Worm (Caenorhabditis elegans): ENCODE data around the gene eral-1.

The eral-1 gene

ce11 chrII:9617039-9617901, 27.7 kb upstream of the eral-1 start, which contains the start of gene hal-3 (continued):
- TF ChIP-seq ceh-91 (GFP tag; IDR thresholded peaks at IDR 0.05): no peak
- TF ChIP-seq Y53G8AR.9 (GFP tag; conservative IDR thresholded peaks at IDR 0.05): peak; percentile 73; the same call in 1 of the 2 replicates
- no peak for TF ChIP-seq madf-3 (GFP tag; IDR thresholded peaks at IDR 0.05)
- peak; percentile 77 for TF ChIP-seq ama-1 (optimal IDR thresholded peaks at IDR 0.05)
- TF ChIP-seq ama-1 (GFP tag; optimal IDR thresholded peaks at IDR 0.05): no peak
- peak; percentile 52; the same call in 1 of the 2 replicates for TF ChIP-seq ztf-25 (GFP tag; IDR thresholded peaks at IDR 0.05)
- TF ChIP-seq him-1 (tag; optimal IDR thresholded peaks at IDR 0.05): peak; percentile 23
- no peak for TF ChIP-seq die-1 (tag; optimal IDR thresholded peaks at IDR 0.05)
- no peak for TF ChIP-seq ceh-58 (GFP tag; IDR thresholded peaks at IDR 0.05)
- TF ChIP-seq cebp-2 (GFP tag; IDR thresholded peaks at IDR 0.05): 0 out of 2 replicates have a peak, but pooled peaks have one; percentile 59
- TF ChIP-seq rcor-1 (GFP tag; IDR thresholded peaks at IDR 0.05): no peak
- TF ChIP-seq C06A6.2 (GFP tag; conservative IDR thresholded peaks at IDR 0.05): no peak
- TF ChIP-seq dpl-1 (GFP tag; optimal IDR thresholded peaks at IDR 0.05): no peak
- peak; percentile 22 for TF ChIP-seq F52B5.7 (tag; optimal IDR thresholded peaks at IDR 0.05)
- peak; percentile 55 for TF ChIP-seq dpff-1 (tag; optimal IDR thresholded peaks at IDR 0.05)
- peak; percentile 46 for TF ChIP-seq ceh-79 (tag; optimal IDR thresholded peaks at IDR 0.05)
- TF ChIP-seq tbx-9 (tag; optimal IDR thresholded peaks at IDR 0.05; ENCODE audit: borderline replicate concordance): no peak
- TF ChIP-seq let-607 (tag; optimal IDR thresholded peaks at IDR 0.05): peak in 1 of 2 experiments; percentile 56
- no peak for TF ChIP-seq unc-62 (GFP tag; optimal IDR thresholded peaks at IDR 0.05)
- no peak for TF ChIP-seq zim-3 (tag; optimal IDR thresholded peaks at IDR 0.05)
- TF ChIP-seq B0261.1 (tag; optimal IDR thresholded peaks at IDR 0.05): no peak
- peak; percentile 36 for TF ChIP-seq ZK185.1 (tag; optimal IDR thresholded peaks at IDR 0.05; ENCODE audit: poor library complexity, severe bottlenecking)
- no peak for TF ChIP-seq C17E4.6 (GFP tag; IDR thresholded peaks at IDR 0.05)
- peak; percentile 60 for TF ChIP-seq lsl-1 (GFP tag; optimal IDR thresholded peaks at IDR 0.05)
- peak; percentile 61 for TF ChIP-seq F10E7.11 (tag; optimal IDR thresholded peaks at IDR 0.05)

DNA sequence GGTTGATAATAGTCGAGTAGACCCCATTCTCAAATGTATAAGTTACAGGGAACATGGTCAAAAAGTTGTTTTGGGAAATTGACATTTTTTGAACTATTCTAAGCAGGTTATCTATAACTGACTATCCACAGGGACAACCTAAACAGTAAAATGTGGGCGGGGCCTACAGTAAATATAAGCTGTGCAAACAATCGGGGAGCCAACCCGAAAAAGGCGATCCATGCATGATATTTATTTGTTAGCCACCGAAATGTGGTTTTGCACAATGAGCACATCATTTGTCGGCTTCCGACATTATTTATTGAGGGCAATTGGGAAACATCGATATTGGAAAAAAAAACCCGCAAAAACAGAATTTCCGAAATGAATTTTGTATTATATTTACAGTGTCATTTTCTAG, 25.2 kb upstream of the eral-1 start, which contains the start of gene hlh-6:
TSS of gene hlh-6 (minus strand) at position 101 of the 400 bp plus-strand sequence.
- TF ChIP-seq gei-17 (GFP tag; optimal IDR thresholded peaks at IDR 0.05): no peak
- no peak for TF ChIP-seq nhr-90 (tag; optimal IDR thresholded peaks at IDR 0.05)
- TF ChIP-seq nfya-2 (GFP tag; IDR thresholded peaks at IDR 0.05): no peak
- TF ChIP-seq madf-8 (GFP tag; conservative IDR thresholded peaks at IDR 0.05): no peak
- TF ChIP-seq K11D2.4 (GFP tag; IDR thresholded peaks at IDR 0.05): no peak

DNA sequence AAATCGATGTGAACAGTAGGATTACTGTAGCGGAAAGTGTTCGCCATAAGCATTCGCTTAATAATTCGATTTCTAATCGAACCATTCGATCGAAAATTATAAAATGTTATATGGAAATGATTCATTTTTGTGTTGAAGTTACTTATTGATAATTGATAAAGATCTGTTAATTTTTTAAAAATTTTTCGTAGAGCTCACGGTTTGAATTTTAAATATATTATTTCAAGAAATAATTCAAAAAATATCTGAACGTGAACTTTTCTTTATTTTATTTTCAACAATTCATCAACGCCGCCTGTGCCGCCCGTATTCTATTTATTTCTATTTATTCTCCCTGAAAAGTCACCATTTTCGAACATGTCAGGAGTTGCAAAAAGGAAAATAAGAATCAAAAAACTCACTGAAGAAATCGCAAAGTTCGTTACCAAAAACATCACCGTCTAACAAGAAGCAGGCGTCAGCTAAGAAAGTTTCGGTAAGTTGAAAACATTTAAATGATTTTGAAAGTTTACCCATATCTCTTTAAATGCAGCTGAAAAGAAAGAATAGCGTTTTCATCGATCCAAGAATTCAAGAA, 21.9 kb upstream of the eral-1 start, which contains the start of the genes T15H9.5 and T15H9.4:
TSS of gene T15H9.5 (minus strand) at position 101 of the 577 bp plus-strand sequence.
TSS of gene T15H9.4 (plus strand) at position 527 of the 577 bp plus-strand sequence.
- no peak for TF ChIP-seq him-1 (tag; optimal IDR thresholded peaks at IDR 0.05)
- TF ChIP-seq Y79H2A.3 (GFP tag; conservative IDR thresholded peaks at IDR 0.05): no peak
- no peak for TF ChIP-seq madf-3 (GFP tag; IDR thresholded peaks at IDR 0.05)
- no peak for TF ChIP-seq ekl-4 (GFP tag; IDR thresholded peaks at IDR 0.05)
- TF ChIP-seq sdz-38 (tag; optimal IDR thresholded peaks at IDR 0.05): no peak
- TF ChIP-seq ets-4 (GFP tag; optimal IDR thresholded peaks at IDR 0.05): no peak
- TF ChIP-seq madf-6 (GFP tag; IDR thresholded peaks at IDR 0.05): no peak

Data from whole organism, young adult.